Worm (Caenorhabditis elegans): ENCODE data around the gene D2023.4.

The D2023.4 gene

ce11 chrV:11825662-11826061, at the start of gene D2023.4:
Gene D2023.4, minus strand, starts transcription at chrV:11825762.
- TF ChIP-seq unc-98 (GFP tag; IDR thresholded peaks at IDR 0.05) = no peak
- no peak for TF ChIP-seq nhr-237 (tag; optimal IDR thresholded peaks at IDR 0.05)
- no peak for TF ChIP-seq rnt-1 (tag; optimal IDR thresholded peaks at IDR 0.05)
- TF ChIP-seq aha-1 (tag; optimal IDR thresholded peaks at IDR 0.05) = no peak
- TF ChIP-seq efl-1 (optimal IDR thresholded peaks at IDR 0.05) = no peak
- no peak for TF ChIP-seq efl-1 (GFP tag; optimal IDR thresholded peaks at IDR 0.05 in 1 of 2)
- no peak for TF ChIP-seq ceh-8 (GFP tag; optimal IDR thresholded peaks at IDR 0.05)
- TF ChIP-seq sup-37 (GFP tag; optimal IDR thresholded peaks at IDR 0.05) = no peak
- no peak for TF ChIP-seq vab-15 (tag; optimal IDR thresholded peaks at IDR 0.05)
- no peak for TF ChIP-seq efl-3 (GFP tag; optimal IDR thresholded peaks at IDR 0.05)
- no peak for TF ChIP-seq lin-15B (tag; optimal IDR thresholded peaks at IDR 0.05)
- no peak for TF ChIP-seq mab-9 (GFP tag; IDR thresholded peaks at IDR 0.05)
- no peak for TF ChIP-seq pax-3 (tag; optimal IDR thresholded peaks at IDR 0.05)
- TF ChIP-seq dsc-1 (tag; optimal IDR thresholded peaks at IDR 0.05) = no peak
- TF ChIP-seq tbx-2 (tag; optimal IDR thresholded peaks at IDR 0.05) = no peak
- no peak for TF ChIP-seq hlh-17 (GFP tag; optimal IDR thresholded peaks at IDR 0.05; ENCODE audit: borderline replicate concordance)
- no peak for TF ChIP-seq lsy-2 (tag; optimal IDR thresholded peaks at IDR 0.05)
- no peak for TF ChIP-seq nhr-85 (tag)
- TF ChIP-seq lir-3 (tag; optimal IDR thresholded peaks at IDR 0.05; ENCODE audit: poor library complexity) = no peak

DNA sequence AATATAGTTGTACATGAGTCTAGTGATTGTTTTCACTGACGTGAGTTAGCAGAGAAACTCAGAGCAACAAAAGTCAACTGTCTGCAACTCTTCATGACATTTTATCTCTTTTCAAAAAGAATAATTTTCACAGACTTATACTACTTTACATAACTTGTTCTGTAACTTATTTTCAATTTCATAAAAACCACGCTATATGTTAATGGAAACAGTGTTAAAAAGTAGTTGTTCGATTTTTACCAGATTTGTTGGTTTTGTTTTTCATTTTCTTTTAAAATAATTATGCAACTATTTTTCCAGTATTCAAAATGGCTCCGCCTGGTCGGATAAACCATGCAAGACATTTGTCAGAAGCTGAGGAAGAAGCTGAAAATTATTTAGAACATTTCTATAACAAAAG, 49.5 kb upstream of the D2023.4 start, which contains the start of gene sulp-4:
Gene sulp-4 (plus strand): TSS at position 301 of the 400 bp plus-strand sequence.
- TF ChIP-seq egl-27 (tag; optimal IDR thresholded peaks at IDR 0.05) = no peak
- TF ChIP-seq efl-1 (optimal IDR thresholded peaks at IDR 0.05) = no peak
- peak in 1 of 2 experiments; percentile 58 for TF ChIP-seq efl-1 (GFP tag; optimal IDR thresholded peaks at IDR 0.05 in 1 of 2)

ce11 chrV:11868142-11868541, 42.6 kb upstream of the D2023.4 start, which contains the start of gene R13H4.7:
Gene R13H4.7, minus strand, starts transcription at chrV:11868242.
- TF ChIP-seq C16A3.4 (tag; optimal IDR thresholded peaks at IDR 0.05) (no peak), F16B12.6 (tag; optimal IDR thresholded peaks at IDR 0.05) (no peak), fkh-8 (tag; optimal IDR thresholded peaks at IDR 0.05) (no peak), nhr-12 (tag; optimal IDR thresholded peaks at IDR 0.05) (no peak), nhr-85 (tag) (no peak), hlh-4 (tag; optimal IDR thresholded peaks at IDR 0.05) (no peak), lin-14 (GFP tag; optimal IDR thresholded peaks at IDR 0.05) (no peak), nhr-19 (GFP tag; conservative IDR thresholded peaks at IDR 0.05) (no peak), ceh-90 (tag; optimal IDR thresholded peaks at IDR 0.05) (no peak), ceh-8 (GFP tag; optimal IDR thresholded peaks at IDR 0.05) (no peak), alr-1 (tag; optimal IDR thresholded peaks at IDR 0.05; ENCODE audit: borderline replicate concordance) (no peak), rnt-1 (tag; optimal IDR thresholded peaks at IDR 0.05) (no peak), unc-130 (tag; optimal IDR thresholded peaks at IDR 0.05) (no peak), unc-62 (GFP tag; optimal IDR thresholded peaks at IDR 0.05) (no peak), nhr-76 (tag; optimal IDR thresholded peaks at IDR 0.05) (no peak)

ce11 chrV:11862817-11863216, 37.3 kb upstream of the D2023.4 start, which contains the start of gene R13H4.6:
Gene R13H4.6, plus strand, starts transcription at chrV:11863117.
- no peak for TF ChIP-seq unc-86 (tag; optimal IDR thresholded peaks at IDR 0.05)
- no peak for TF ChIP-seq lin-35 (GFP tag; optimal IDR thresholded peaks at IDR 0.05)
- no peak for TF ChIP-seq efl-1 (optimal IDR thresholded peaks at IDR 0.05)
- TF ChIP-seq efl-1 (GFP tag; optimal IDR thresholded peaks at IDR 0.05 in 1 of 2) = peak in 1 of 2 experiments; percentile 3
- no peak for TF ChIP-seq mef-2 (tag; optimal IDR thresholded peaks at IDR 0.05)
